Worm (Caenorhabditis elegans) whole organism, L4/young adult: Measurements from ENCODE around the gene F15B9.6.

ENCODE experiments used
- W03F9.2 ChIP-seq: fragments of 150-350 bp; optimal IDR thresholded peaks from 2 replicates; lab custom pipeline; 2014; ENCODE audit warnings: missing biosample characterization, missing genetic modification characterization
- dao-5 ChIP-seq: sonication (generic microtip); optimal IDR thresholded peaks from 2 replicates; lab custom pipeline; 2016; ENCODE audit warnings: missing genotype, missing genetic modification characterization, moderate library complexity, missing compliant biosample characterization
- him-1 ChIP-seq: sonication (generic microtip); optimal IDR thresholded peaks from 2 replicates; lab custom pipeline; 2016; ENCODE audit warnings: missing genotype, missing genetic modification reagents, missing genetic modification characterization, missing compliant biosample characterization

DNA sequence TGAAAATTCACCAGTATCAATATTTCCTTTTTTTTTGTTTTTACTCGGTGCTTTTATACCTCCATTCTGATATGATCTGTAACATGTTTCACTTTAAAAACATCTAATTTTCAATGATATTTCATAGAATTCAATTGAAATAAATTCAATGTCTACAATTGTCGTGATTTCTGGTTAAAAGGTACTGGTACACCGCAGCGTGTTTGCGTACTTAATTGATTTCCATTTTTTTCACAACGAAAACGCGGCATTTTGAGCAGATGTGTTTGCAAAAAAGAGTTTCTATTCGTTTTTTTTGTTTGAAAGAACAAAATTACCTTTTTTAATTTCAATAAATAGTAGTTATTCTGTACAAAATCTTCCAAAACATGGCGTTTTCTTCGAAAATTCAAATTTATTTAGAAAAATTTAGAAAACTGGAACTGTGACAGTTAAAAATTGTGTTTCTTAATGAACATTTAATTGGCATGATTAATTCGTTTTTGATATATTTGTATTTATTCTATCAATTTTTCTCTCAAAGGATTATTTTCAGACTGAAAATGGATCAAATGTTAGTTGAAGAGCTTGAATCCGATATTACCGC is 43.3 kb upstream of the F15B9.6 start, which contains the start of gene pnn-1:
- TF ChIP-seq W03F9.2 (tag; lab: Kevin White, UChicago) = peak; percentile 29
- no peak for TF ChIP-seq dao-5 (tag; lab: Kevin White, UChicago)
- TF ChIP-seq him-1 = no peak
